Fruit fly (Drosophila melanogaster): ENCODE measurements around the gene CG10561.

Gene CG10561

DNA sequence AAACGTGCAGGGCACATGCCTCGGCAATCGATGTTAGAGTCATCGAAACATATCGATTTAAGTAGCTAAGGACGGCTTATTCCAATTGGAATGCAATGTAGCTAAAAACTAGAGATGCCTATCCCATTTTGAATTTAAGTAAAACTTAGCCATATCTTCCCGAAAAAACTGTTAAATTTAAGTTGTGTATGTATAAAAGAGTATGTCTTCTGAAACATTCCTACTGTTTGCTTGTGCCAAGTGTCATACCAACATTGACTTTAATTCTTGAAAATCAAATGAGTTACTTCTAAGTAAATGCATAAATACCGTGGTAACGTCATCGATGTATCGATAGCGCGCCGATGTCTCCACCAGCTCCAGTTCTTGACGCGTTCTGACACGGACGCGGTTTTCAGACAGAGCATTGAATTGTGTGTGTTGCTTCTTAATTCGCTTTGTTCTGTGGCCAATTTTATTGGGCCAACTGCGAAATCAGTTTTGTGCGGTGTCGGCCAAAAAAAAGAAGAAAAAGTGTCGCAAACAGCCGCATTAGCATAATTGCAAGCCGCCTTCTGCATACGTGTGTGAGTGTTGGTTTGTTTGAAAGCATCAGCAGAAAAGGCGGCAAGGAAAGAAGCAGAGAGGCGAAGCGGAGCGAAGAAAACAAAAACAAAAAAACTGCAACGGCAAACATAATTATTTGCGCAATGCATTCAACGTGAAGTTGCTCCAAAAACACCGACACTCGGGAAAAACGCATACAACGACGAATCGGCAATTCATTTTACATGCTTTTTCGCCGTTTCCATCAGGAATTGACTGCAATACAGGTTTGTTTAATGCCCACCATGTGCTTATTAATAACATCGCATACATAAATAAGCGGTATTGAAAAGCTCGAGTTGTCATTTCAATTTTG is 19.5 kb downstream of the CG10561 start, which contains the start of gene brat (continued):
- TF ChIP-seq Bgb (GFP tag; IDR thresholded peaks at IDR 0.05; ENCODE audit: partially characterized antibody) = peak; percentile 85
- peak; percentile 13 for TF ChIP-seq CG11398 (GFP tag; optimal IDR thresholded peaks at IDR 0.05)
- peak; percentile 87 for TF ChIP-seq CG2116 (GFP tag; optimal IDR thresholded peaks at IDR 0.05)
- TF ChIP-seq dpn (GFP tag; optimal IDR thresholded peaks at IDR 0.05) = peak; percentile 35 to 74
- peak; percentile 93 for TF ChIP-seq Sry-δ (GFP tag; optimal IDR thresholded peaks at IDR 0.05)
- TF ChIP-seq CG13123 (GFP tag; optimal IDR thresholded peaks at IDR 0.05) = no peak
- TF ChIP-seq HHEX (GFP tag; optimal IDR thresholded peaks at IDR 0.05) = peak; percentile 29
- TF ChIP-seq Ssrp (tag; optimal IDR thresholded peaks at IDR 0.05) = peak; percentile 52
- TF ChIP-seq CG13287 (GFP tag; IDR thresholded peaks at IDR 0.05; ENCODE audit: partially characterized antibody) = peak; percentile 93
- no peak for TF ChIP-seq jing (GFP tag; optimal IDR thresholded peaks at IDR 0.05)
- peak; percentile 56; the same call in 1 of the 3 replicates for TF ChIP-seq dysf (GFP tag; IDR thresholded peaks at IDR 0.05)
- peak; percentile 29 to 42 for TF ChIP-seq Hr51 (GFP tag; optimal IDR thresholded peaks at IDR 0.05)
- TF ChIP-seq dmrt99B (tag; optimal IDR thresholded peaks at IDR 0.05) = peak; percentile 5
- TF ChIP-seq zen2 (GFP tag; IDR thresholded peaks at IDR 0.05; ENCODE audit: partially characterized antibody) = peak; percentile 78; the same call in 1 of the 3 replicates
- 0 out of 2 replicates have a peak, but pooled peaks have one; percentile 11 for TF ChIP-seq onecut (GFP tag; IDR thresholded peaks at IDR 0.05)
- TF ChIP-seq ems (GFP tag; optimal IDR thresholded peaks at IDR 0.05) = peak; percentile 2
- TF ChIP-seq CG1602 (GFP tag; optimal IDR thresholded peaks at IDR 0.05) = peak; percentile 38
- TF ChIP-seq Neu2 (GFP tag; optimal IDR thresholded peaks at IDR 0.05; ENCODE audit: borderline replicate concordance) = peak; percentile 6
- peak; percentile 85 for TF ChIP-seq trem (tag; optimal IDR thresholded peaks at IDR 0.05)
- peak; percentile 30 for TF ChIP-seq gfzf (GFP tag; optimal IDR thresholded peaks at IDR 0.05)
- TF ChIP-seq CG32532 (GFP tag; IDR thresholded peaks at IDR 0.05) = peak; percentile 56
- TF ChIP-seq sim (GFP tag; IDR thresholded peaks at IDR 0.05) = no peak
- peak; percentile 54 for TF ChIP-seq bcd (GFP tag; optimal IDR thresholded peaks at IDR 0.05)
- peak; percentile 56 for TF ChIP-seq Chrac-16 (GFP tag; optimal IDR thresholded peaks at IDR 0.05)
- peak; percentile 68 for TF ChIP-seq CG8359 (GFP tag; optimal IDR thresholded peaks at IDR 0.05; ENCODE audit: borderline replicate concordance)
- TF ChIP-seq CG18476 (GFP tag; optimal IDR thresholded peaks at IDR 0.05) = peak; percentile 5
- TF ChIP-seq CG2875 (GFP tag; optimal IDR thresholded peaks at IDR 0.05) = no peak
- 0 out of 2 replicates have a peak, but pooled peaks have one; percentile 12 for TF ChIP-seq Adf1 (GFP tag; IDR thresholded peaks at IDR 0.05)
- peak; percentile 93 for TF ChIP-seq vnd (GFP tag; IDR thresholded peaks at IDR 0.05; ENCODE audit: partially characterized antibody)
- TF ChIP-seq jigr1 (GFP tag; IDR thresholded peaks at IDR 0.05) = peak; percentile 56; the same call in 1 of the 3 replicates
- TF ChIP-seq CG17612 (GFP tag; IDR thresholded peaks at IDR 0.05) = no peak
- TF ChIP-seq corto (GFP tag; optimal IDR thresholded peaks at IDR 0.05) = peak; percentile 26
- TF ChIP-seq repo (GFP tag; optimal IDR thresholded peaks at IDR 0.05) = peak; percentile 18
- TF ChIP-seq Antp (GFP tag; optimal IDR thresholded peaks at IDR 0.05) = peak; percentile 66
- TF ChIP-seq CG33213 (GFP tag; optimal IDR thresholded peaks at IDR 0.05) = peak; percentile 47
- peak; percentile 95 to 98 for TF ChIP-seq insv (GFP tag; optimal IDR thresholded peaks at IDR 0.05)
- TF ChIP-seq Dp (GFP tag; optimal IDR thresholded peaks at IDR 0.05) = peak; percentile 40
- peak; percentile 72 for TF ChIP-seq Dref (GFP tag; IDR thresholded peaks at IDR 0.05)
- TF ChIP-seq E2f1 (GFP tag; IDR thresholded peaks at IDR 0.05) = no peak
- TF ChIP-seq Doc2 (GFP tag; IDR thresholded peaks at IDR 0.05) = no peak
- no peak for TF ChIP-seq BtbVII (GFP tag; optimal IDR thresholded peaks at IDR 0.05)
- peak; percentile 87 for TF ChIP-seq bbx (GFP tag; IDR thresholded peaks at IDR 0.05; ENCODE audit: partially characterized antibody)
- TF ChIP-seq CG15269 (tag; optimal IDR thresholded peaks at IDR 0.05) = peak; percentile 0
- peak; percentile 41; the same call in 1 of the 2 replicates for TF ChIP-seq CG7372 (GFP tag; IDR thresholded peaks at IDR 0.05)
- TF ChIP-seq CoRest (tag; optimal IDR thresholded peaks at IDR 0.05) = peak; percentile 75
- TF ChIP-seq Hsf (GFP tag; optimal IDR thresholded peaks at IDR 0.05) = peak; percentile 67
- peak; percentile 27 for TF ChIP-seq Sox100B (GFP tag; optimal IDR thresholded peaks at IDR 0.05)

All from whole organism, embryonic.